Worm (Caenorhabditis elegans) whole organism, L4 larva: ENCODE data around the gene nhr-103.

Source experiments
- F10B5.3 ChIP-seq: sonication (generic microtip); optimal IDR thresholded peaks from 2 replicates; lab custom pipeline; 2016; ENCODE audit warnings: mild to moderate bottlenecking, missing genetic modification characterization, missing compliant biosample characterization
- R02D3.7 ChIP-seq: fragments of 150-350 bp; sonication (generic microtip); optimal IDR thresholded peaks from 3 replicates; lab custom pipeline; 2014; ENCODE audit warnings: missing biosample characterization, missing genetic modification characterization
- aha-1 ChIP-seq: fragments of 150-350 bp; peaks from one replicate; lab custom pipeline; 2014; ENCODE audit warnings: missing biosample characterization, missing genetic modification characterization
- ama-1 ChIP-seq: fragments of 150-350 bp; optimal IDR thresholded peaks from 2 replicates; lab custom pipeline; 2014; ENCODE audit warnings: inconsistent platforms, mixed read lengths
- ceh-32 ChIP-seq: sonication (generic microtip); optimal IDR thresholded peaks from 2 replicates; lab custom pipeline; 2016; ENCODE audit warnings: mild to moderate bottlenecking, missing genetic modification characterization, missing compliant biosample characterization; ENCODE audit not compliant: poor library complexity
- cey-2 ChIP-seq: sonication (generic microtip); optimal IDR thresholded peaks from 3 replicates; lab custom pipeline; 2017; ENCODE audit warnings: missing genetic modification characterization, mild to moderate bottlenecking, missing compliant biosample characterization, antibody characterized with exemption, borderline replicate concordance; ENCODE audit not compliant: insufficient read depth
- jun-1 ChIP-seq: fragments of 150-350 bp; optimal IDR thresholded peaks from 2 replicates; lab custom pipeline; 2014; ENCODE audit warnings: missing biosample characterization, missing genetic modification reagents, missing genetic modification characterization
- mdl-1 ChIP-seq, 2 experiments: fragments of 150-350 bp in 1 of 2; sonication (generic microtip) in 1 of 2; optimal IDR thresholded peaks; 2 replicates each; lab custom pipeline; 2014 to 2017; ENCODE audit warnings: missing biosample characterization in 2 of 2, missing genetic modification characterization in 2 of 2
- nhr-11 ChIP-seq: fragments of 150-350 bp; optimal IDR thresholded peaks from 2 replicates; lab custom pipeline; 2014; ENCODE audit warnings: missing biosample characterization, missing genetic modification characterization
- nhr-28 ChIP-seq: fragments of 150-350 bp; optimal IDR thresholded peaks from 2 replicates; lab custom pipeline; 2014; ENCODE audit warnings: missing biosample characterization, missing genetic modification characterization
- unc-39 ChIP-seq: sonication (generic microtip); optimal IDR thresholded peaks from 2 replicates; lab custom pipeline; 2017; ENCODE audit warnings: missing biosample characterization, missing genetic modification characterization
- unc-62 ChIP-seq, 3 experiments: fragments of 150-350 bp in 1 of 3; sonication (generic microtip); optimal IDR thresholded peaks in 2 of 3; peaks in 1 of 3; 1 replicate in 1 of 3; 2 replicates in 2 of 3; lab custom pipeline; 2014 to 2017; ENCODE audit warnings: missing biosample characterization in 3 of 3, missing genetic modification characterization in 3 of 3, missing genetic modification reagents in 3 of 3, missing genotype in 1 of 3
- ztf-11 ChIP-seq: fragments of 150-350 bp; optimal IDR thresholded peaks from 2 replicates; lab custom pipeline; 2014; ENCODE audit warnings: missing biosample characterization, missing genetic modification characterization

DNA sequence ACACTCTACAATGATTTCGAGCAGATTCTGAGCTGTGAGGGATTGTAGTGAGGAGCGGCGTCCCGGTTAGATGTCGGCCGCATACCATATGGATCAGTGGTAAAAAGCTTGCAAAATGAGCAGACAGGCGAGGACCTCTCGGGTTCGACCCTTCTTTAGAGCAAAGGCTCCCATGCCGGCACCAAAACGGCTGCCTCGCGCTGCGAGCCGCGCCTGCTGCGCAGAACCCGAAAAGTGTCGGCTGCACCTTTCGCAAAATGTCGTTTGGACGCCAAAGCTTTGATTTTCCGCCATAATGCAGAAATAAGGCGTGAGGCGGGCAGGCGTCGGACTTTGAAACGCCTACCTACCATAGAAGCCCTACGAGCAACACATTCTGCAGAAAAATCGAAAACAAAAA lies 34.8 kb upstream of the nhr-103 start:
- TF ChIP-seq unc-62 (GFP tag; optimal IDR thresholded peaks at IDR 0.05 in 1 of 2; lab: Kevin White, UChicago) (no peak), unc-62 (tag; optimal IDR thresholded peaks at IDR 0.05; lab: Kevin White, UChicago) (no peak), aha-1 (tag; lab: Kevin White, UChicago) (no peak), nhr-28 (tag; lab: Kevin White, UChicago) (no peak), nhr-11 (tag; lab: Kevin White, UChicago) (no peak), F10B5.3 (tag; lab: Kevin White, UChicago) (no peak), ztf-11 (tag; lab: Kevin White, UChicago) (no peak), cey-2 (no peak), ceh-32 (tag; lab: Kevin White, UChicago) (no peak), unc-39 (no peak), jun-1 (tag; lab: Kevin White, UChicago) (no peak), R02D3.7 (tag; lab: Kevin White, UChicago) (no peak), ama-1 (lab: Kevin White, UChicago) (no peak), mdl-1 (tag; optimal IDR thresholded peaks at IDR 0.05; lab: Kevin White, UChicago) (no peak)
